Worm (Caenorhabditis elegans) whole organism, midembryonic: Measurements from ENCODE around the gene nrps-1.

Experiments
- T22C8.4 ChIP-seq: fragments of 200-800 bp; sonication (Bioruptor generic); IDR thresholded peaks from 2 replicates; pipeline ENCODE4 v1.3.6; 2022; ENCODE audit warnings: missing genetic modification characterization, missing compliant biosample characterization
- cog-1 ChIP-seq: sonication (generic microtip); optimal IDR thresholded peaks from 2 replicates; lab custom pipeline; 2016; ENCODE audit warnings: missing genetic modification characterization, missing compliant biosample characterization
- flt-1 ChIP-seq: fragments of 200-800 bp; sonication (Bioruptor generic); IDR thresholded peaks from 2 replicates; pipeline ENCODE4 v1.3.6; 2022; ENCODE audit warnings: missing genetic modification characterization, missing compliant biosample characterization
- klf-2 ChIP-seq: fragments of 200-800 bp; sonication (Bioruptor generic); conservative IDR thresholded peaks from 2 replicates; pipeline ENCODE4 v1.3.6; 2022; ENCODE audit warnings: missing genetic modification reagents, missing genetic modification characterization, missing compliant biosample characterization
- med-1 ChIP-seq: sonication (generic microtip); optimal IDR thresholded peaks from 2 replicates; lab custom pipeline; 2017; ENCODE audit warnings: missing genetic modification characterization, mild to moderate bottlenecking, missing compliant biosample characterization, antibody characterized with exemption, missing genetic modification reagents; ENCODE audit not compliant: insufficient read depth
- ref-1 ChIP-seq: fragments of 200-800 bp; sonication (Bioruptor generic); conservative IDR thresholded peaks from 2 replicates; pipeline ENCODE4 v1.3.6; 2022; ENCODE audit warnings: missing genetic modification reagents, missing genetic modification characterization, missing compliant biosample characterization
- tab-1 ChIP-seq: fragments of 200-800 bp; sonication (Bioruptor generic); IDR thresholded peaks from 2 replicates; pipeline ENCODE4 v1.3.6; 2022; ENCODE audit warnings: missing genetic modification characterization, missing compliant biosample characterization
- ztf-23 ChIP-seq: fragments of 200-800 bp; sonication (Bioruptor generic); IDR thresholded peaks from 2 replicates; pipeline ENCODE4 v1.3.6; 2022; ENCODE audit warnings: missing genetic modification reagents, missing genetic modification characterization, missing compliant biosample characterization
- ztf-29 ChIP-seq: fragments of 200-800 bp; sonication (Bioruptor generic); IDR thresholded peaks from 2 replicates; pipeline ENCODE4 v1.3.6; 2022; ENCODE audit warnings: missing genetic modification reagents, missing genetic modification characterization, missing compliant biosample characterization

DNA sequence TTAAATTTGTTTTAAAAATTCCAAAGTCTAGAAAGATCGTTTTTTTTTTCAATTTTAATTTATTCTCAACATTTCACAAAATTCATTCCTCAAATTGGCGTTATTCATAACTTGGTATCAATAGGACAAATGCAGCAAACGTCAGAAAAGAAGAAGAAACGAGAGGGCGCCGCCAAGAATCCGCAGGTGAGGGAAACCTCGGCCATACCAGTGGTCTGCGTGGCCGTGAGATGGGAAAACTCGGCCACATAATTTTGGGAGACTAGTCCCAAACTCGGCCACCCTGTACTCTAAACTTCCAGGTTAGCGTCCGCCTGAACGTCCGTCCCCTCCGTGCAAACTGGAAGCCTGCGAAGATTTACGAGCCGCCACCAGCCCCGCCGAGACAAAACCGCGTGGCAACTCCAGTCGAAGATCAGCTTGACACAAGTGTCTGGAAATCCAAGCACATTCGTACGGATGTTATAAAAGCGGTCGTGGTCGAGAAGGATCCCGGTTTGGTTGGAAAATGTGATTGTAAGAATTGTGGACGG is 29.0 kb downstream of the nrps-1 start, which contains the start of gene Y66D12A.11:
- TF ChIP-seq cog-1 (tag; lab: Kevin White, UChicago): no peak
- 0 out of 2 replicates have a peak, but pooled peaks have one; percentile 55 for TF ChIP-seq tab-1 (GFP tag; lab: Robert Waterston, UW)
- no peak for TF ChIP-seq klf-2 (GFP tag; lab: Robert Waterston, UW)
- no peak for TF ChIP-seq ztf-29 (GFP tag; lab: Robert Waterston, UW)
- no peak for TF ChIP-seq ref-1 (GFP tag; lab: Robert Waterston, UW)
- TF ChIP-seq med-1 (GFP tag; lab: Kevin White, UChicago): no peak
- TF ChIP-seq flt-1 (GFP tag; lab: Robert Waterston, UW): no peak
- no peak for TF ChIP-seq T22C8.4 (GFP tag; lab: Robert Waterston, UW)
- no peak for TF ChIP-seq ztf-23 (GFP tag; lab: Robert Waterston, UW)
